Fruit fly (Drosophila melanogaster): ENCODE results near the gene CG9168.

The CG9168 gene

dm6 chr3L:1378862-1379543 lies 31.9 kb upstream of the CG9168 start (continued):
- TF ChIP-seq CG18476 (GFP tag; optimal IDR thresholded peaks at IDR 0.05) = peak; percentile 29
- TF ChIP-seq CG10267 (tag; optimal IDR thresholded peaks at IDR 0.05) = peak; percentile 76
- peak; percentile 44 for TF ChIP-seq CG9609 (GFP tag; optimal IDR thresholded peaks at IDR 0.05)
- peak; percentile 11; the same call in 1 of the 2 replicates for TF ChIP-seq Atf6 (GFP tag; IDR thresholded peaks at IDR 0.05)
- TF ChIP-seq Atf3 (GFP tag; optimal IDR thresholded peaks at IDR 0.05) = peak; percentile 18
- no peak for TF ChIP-seq CG1792 (GFP tag; optimal IDR thresholded peaks at IDR 0.05)
- TF ChIP-seq CG8388 (GFP tag; optimal IDR thresholded peaks at IDR 0.05) = peak; percentile 77
- TF ChIP-seq btn (GFP tag; optimal IDR thresholded peaks at IDR 0.05) = peak; percentile 2
- TF ChIP-seq Side (GFP tag; optimal IDR thresholded peaks at IDR 0.05) = peak; percentile 32
- no peak for TF ChIP-seq lov (optimal IDR thresholded peaks at IDR 0.05)
- TF ChIP-seq lov (GFP tag; IDR thresholded peaks at IDR 0.05) = peak; percentile 58; the same call in 2 of the 3 replicates
- no peak for TF ChIP-seq chinmo (GFP tag; IDR thresholded peaks at IDR 0.05; ENCODE audit: partially characterized antibody)
- peak; percentile 60 for TF ChIP-seq CG11504 (tag; optimal IDR thresholded peaks at IDR 0.05)
- TF ChIP-seq sisA (GFP tag; IDR thresholded peaks at IDR 0.05) = peak; percentile 72
- TF ChIP-seq sqz (GFP tag; optimal IDR thresholded peaks at IDR 0.05) = peak; percentile 29
- peak; percentile 59 for TF ChIP-seq nerfin-1 (tag; optimal IDR thresholded peaks at IDR 0.05)
- TF ChIP-seq phol (tag; optimal IDR thresholded peaks at IDR 0.05) = peak; percentile 66
- no peak for TF ChIP-seq fu2 (GFP tag; optimal IDR thresholded peaks at IDR 0.05)
- TF ChIP-seq Ets97D (GFP tag; optimal IDR thresholded peaks at IDR 0.05) = peak; percentile 3
- TF ChIP-seq CG3407 (GFP tag; optimal IDR thresholded peaks at IDR 0.05) = peak; percentile 51
- TF ChIP-seq CG9817 (tag; optimal IDR thresholded peaks at IDR 0.05) = peak; percentile 38
- peak; percentile 21 for TF ChIP-seq BtbVII (GFP tag; optimal IDR thresholded peaks at IDR 0.05)
- peak; percentile 66 for TF ChIP-seq gsb-n (tag; optimal IDR thresholded peaks at IDR 0.05)
- 0 out of 2 replicates have a peak, but pooled peaks have one; percentile 33 for TF ChIP-seq al (GFP tag; IDR thresholded peaks at IDR 0.05)
- peak; percentile 54 for TF ChIP-seq jing (GFP tag; optimal IDR thresholded peaks at IDR 0.05)
- TF ChIP-seq cato (GFP tag; optimal IDR thresholded peaks at IDR 0.05; ENCODE audit: borderline replicate concordance) = no peak
- no peak for TF ChIP-seq CG2889 (GFP tag; IDR thresholded peaks at IDR 0.05)
- TF ChIP-seq Aef1 (GFP tag; IDR thresholded peaks at IDR 0.05) = no peak; the same call in 2 of the 3 replicates
- no peak; the same call in 3 of the 4 replicates for TF ChIP-seq Gug (GFP tag; IDR thresholded peaks at IDR 0.05)
- peak; percentile 24 for TF ChIP-seq chn (GFP tag; optimal IDR thresholded peaks at IDR 0.05)
- peak; percentile 41 for TF ChIP-seq Nf-YB (GFP tag; optimal IDR thresholded peaks at IDR 0.05)
- no peak for TF ChIP-seq fd64A (GFP tag; optimal IDR thresholded peaks at IDR 0.05)
- peak; percentile 49 for TF ChIP-seq CG14667 (GFP tag; IDR thresholded peaks at IDR 0.05)
- TF ChIP-seq danr (GFP tag; IDR thresholded peaks at IDR 0.05) = 0 out of 2 replicates have a peak, but pooled peaks have one; percentile 14
- TF ChIP-seq Dref (GFP tag; IDR thresholded peaks at IDR 0.05) = 0 out of 2 replicates have a peak, but pooled peaks have one; percentile 8
- peak; percentile 11; the same call in 1 of the 2 replicates for TF ChIP-seq dimm (GFP tag; IDR thresholded peaks at IDR 0.05)
- TF ChIP-seq pan (optimal IDR thresholded peaks at IDR 0.05) = no peak
- TF ChIP-seq pan (GFP tag; optimal IDR thresholded peaks at IDR 0.05 in 1 of 2, IDR thresholded peaks at IDR 0.05 in 1 of 2) = peak in 1 of 2 experiments; percentile 48
- peak; percentile 11 for TF ChIP-seq CG8089 (GFP tag; optimal IDR thresholded peaks at IDR 0.05)
- peak; percentile 56 for TF ChIP-seq CG11696 (GFP tag; IDR thresholded peaks at IDR 0.05)
- TF ChIP-seq CG12391 (tag; optimal IDR thresholded peaks at IDR 0.05) = peak; percentile 78
- peak; percentile 63; the same call in 1 of the 3 replicates for TF ChIP-seq CG7357 (GFP tag; IDR thresholded peaks at IDR 0.05)
- peak; percentile 72 for TF ChIP-seq CG10959 (GFP tag; IDR thresholded peaks at IDR 0.05)
- no peak for TF ChIP-seq CG31365 (tag; optimal IDR thresholded peaks at IDR 0.05)
- TF ChIP-seq odd (GFP tag; optimal IDR thresholded peaks at IDR 0.05) = peak; percentile 17
- TF ChIP-seq MBD-R2 (GFP tag; IDR thresholded peaks at IDR 0.05) = 0 out of 2 replicates have a peak, but pooled peaks have one; percentile 14
- TF ChIP-seq CG11398 (GFP tag; optimal IDR thresholded peaks at IDR 0.05) = no peak
- TF ChIP-seq ara (GFP tag; IDR thresholded peaks at IDR 0.05) = peak; percentile 87
- peak; percentile 40 for TF ChIP-seq CG17802 (tag; optimal IDR thresholded peaks at IDR 0.05)
- TF ChIP-seq zen (tag; optimal IDR thresholded peaks at IDR 0.05) = peak; percentile 22

Data from whole organism, embryonic.